Fruit fly (Drosophila melanogaster): ENCODE measurements around the gene Vps33B.

The Vps33B gene

DNA sequence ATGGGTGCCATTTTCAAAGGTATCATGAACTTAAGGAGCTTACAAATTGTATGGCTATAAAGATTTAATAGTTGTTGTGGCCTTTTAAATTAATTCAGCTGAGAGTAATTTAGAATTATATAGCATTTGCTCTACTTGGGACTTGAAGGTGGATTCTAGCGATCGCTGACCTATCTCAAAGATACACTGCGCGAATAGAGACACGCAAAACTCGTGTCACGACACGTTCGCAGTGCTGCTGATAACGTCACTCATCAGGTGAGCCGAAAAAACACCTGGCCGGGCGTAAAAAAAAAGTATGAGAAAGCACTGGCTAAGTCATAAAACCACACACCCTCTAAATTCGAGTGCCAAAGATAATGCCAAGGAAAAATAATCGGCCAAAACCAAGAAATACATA lies 16.4 kb downstream of the Vps33B start (continued):
- TF ChIP-seq CG11560 (tag; IDR thresholded peaks at IDR 0.05), result no peak
- TF ChIP-seq Gsc (GFP tag; IDR thresholded peaks at IDR 0.05), result no peak
- no peak for TF ChIP-seq lola (GFP tag; optimal IDR thresholded peaks at IDR 0.05)
- no peak for TF ChIP-seq CG17359 (tag; optimal IDR thresholded peaks at IDR 0.05)
- TF ChIP-seq dmrt11E (tag; optimal IDR thresholded peaks at IDR 0.05), result no peak
- no peak for TF ChIP-seq Sin3A (optimal IDR thresholded peaks at IDR 0.05)
- no peak for TF ChIP-seq CG11695 (GFP tag; IDR thresholded peaks at IDR 0.05)
- TF ChIP-seq Sox100B (GFP tag; optimal IDR thresholded peaks at IDR 0.05), result no peak
- no peak for TF ChIP-seq lab (GFP tag; optimal IDR thresholded peaks at IDR 0.05)
- no peak for TF ChIP-seq Hr78 (GFP tag; optimal IDR thresholded peaks at IDR 0.05)
- TF ChIP-seq CG17385 (GFP tag; optimal IDR thresholded peaks at IDR 0.05), result no peak
- TF ChIP-seq az2 (GFP tag; optimal IDR thresholded peaks at IDR 0.05), result no peak
- TF ChIP-seq CG7556 (GFP tag; optimal IDR thresholded peaks at IDR 0.05), result no peak
- TF ChIP-seq CG14441 (GFP tag; IDR thresholded peaks at IDR 0.05), result peak; percentile 26; the same call in 1 of the 2 replicates
- TF ChIP-seq CG6272 (GFP tag; IDR thresholded peaks at IDR 0.05), result peak; percentile 8; the same call in 1 of the 2 replicates
- TF ChIP-seq Chrac-16 (GFP tag; optimal IDR thresholded peaks at IDR 0.05), result no peak
- no peak for TF ChIP-seq bsh (GFP tag; optimal IDR thresholded peaks at IDR 0.05)
- no peak for TF ChIP-seq CG11723 (GFP tag; optimal IDR thresholded peaks at IDR 0.05)
- TF ChIP-seq CG31365 (tag; optimal IDR thresholded peaks at IDR 0.05), result no peak
- no peak for TF ChIP-seq ems (GFP tag; optimal IDR thresholded peaks at IDR 0.05)
- TF ChIP-seq dimm (GFP tag; IDR thresholded peaks at IDR 0.05), result no peak
- TF ChIP-seq B-H2 (GFP tag; optimal IDR thresholded peaks at IDR 0.05), result no peak
- TF ChIP-seq CG10274 (GFP tag; optimal IDR thresholded peaks at IDR 0.05), result no peak
- no peak for TF ChIP-seq CG13894 (tag; optimal IDR thresholded peaks at IDR 0.05)
- TF ChIP-seq prd (optimal IDR thresholded peaks at IDR 0.05), result no peak
- TF ChIP-seq prd (GFP tag; IDR thresholded peaks at IDR 0.05), result peak; percentile 10; the same call in 1 of the 3 replicates
- no peak for TF ChIP-seq CG11093 (GFP tag; IDR thresholded peaks at IDR 0.05)
- TF ChIP-seq CTCF (GFP tag; optimal IDR thresholded peaks at IDR 0.05), result no peak
- no peak for TF ChIP-seq CG3838 (GFP tag; optimal IDR thresholded peaks at IDR 0.05)
- TF ChIP-seq Bgb (GFP tag; IDR thresholded peaks at IDR 0.05; ENCODE audit: partially characterized antibody), result peak; percentile 67
- TF ChIP-seq cg (GFP tag; optimal IDR thresholded peaks at IDR 0.05), result no peak
- no peak for TF ChIP-seq tin (GFP tag; optimal IDR thresholded peaks at IDR 0.05)
- no peak for TF ChIP-seq CG15696 (tag; optimal IDR thresholded peaks at IDR 0.05)
- peak; percentile 64 for TF ChIP-seq Med (GFP tag)
- no peak for TF ChIP-seq Awh (GFP tag; IDR thresholded peaks at IDR 0.05)
- TF ChIP-seq CrebB (tag; optimal IDR thresholded peaks at IDR 0.05), result no peak
- TF ChIP-seq cad (GFP tag; optimal IDR thresholded peaks at IDR 0.05), result peak; percentile 40
- no peak for TF ChIP-seq jing (GFP tag; optimal IDR thresholded peaks at IDR 0.05)
- peak; percentile 71; the same call in 2 of the 3 replicates for TF ChIP-seq mld (GFP tag; IDR thresholded peaks at IDR 0.05; ENCODE audit: partially characterized antibody)
- no peak for TF ChIP-seq CG18476 (GFP tag; optimal IDR thresholded peaks at IDR 0.05)
- TF ChIP-seq ci (GFP tag; IDR thresholded peaks at IDR 0.05), result no peak
- no peak for TF ChIP-seq CG4328 (GFP tag; optimal IDR thresholded peaks at IDR 0.05)
- TF ChIP-seq Gug (GFP tag; IDR thresholded peaks at IDR 0.05), result no peak
- no peak for TF ChIP-seq sens (GFP tag)
- TF ChIP-seq CG2678 (tag; optimal IDR thresholded peaks at IDR 0.05), result no peak
- TF ChIP-seq Hsf (GFP tag; optimal IDR thresholded peaks at IDR 0.05), result no peak
- no peak for TF ChIP-seq nerfin-1 (tag; optimal IDR thresholded peaks at IDR 0.05)
- TF ChIP-seq Six4 (GFP tag; optimal IDR thresholded peaks at IDR 0.05), result no peak
- no peak for TF ChIP-seq CG30020 (tag; optimal IDR thresholded peaks at IDR 0.05)
- TF ChIP-seq tap (tag; optimal IDR thresholded peaks at IDR 0.05), result no peak
- TF ChIP-seq dysf (GFP tag; IDR thresholded peaks at IDR 0.05), result no peak
- no peak for TF ChIP-seq pnt (GFP tag; optimal IDR thresholded peaks at IDR 0.05)
- TF ChIP-seq gcm (GFP tag; optimal IDR thresholded peaks at IDR 0.05), result no peak
